Worm (Caenorhabditis elegans) whole organism, L1 larva: ENCODE data around the gene eif-2Bepsilon.

ENCODE experiments used
- C04F5.9 ChIP-seq: sonication (generic microtip); optimal IDR thresholded peaks from 2 replicates; lab custom pipeline; 2016; ENCODE audit warnings: missing genetic modification characterization, missing compliant biosample characterization
- C34B4.2 ChIP-seq: sonication (generic microtip); optimal IDR thresholded peaks from 2 replicates; lab custom pipeline; 2017; ENCODE audit warnings: mild to moderate bottlenecking, missing genetic modification characterization, missing compliant biosample characterization
- blmp-1 ChIP-seq: fragments of 150-350 bp; optimal IDR thresholded peaks from 2 replicates; lab custom pipeline; 2014; ENCODE audit warnings: missing biosample characterization, missing genetic modification characterization
- ceh-90 ChIP-seq: sonication (generic microtip); optimal IDR thresholded peaks from 2 replicates; lab custom pipeline; 2016; ENCODE audit warnings: missing genetic modification characterization, missing compliant biosample characterization
- ces-1 ChIP-seq: fragments of 150-350 bp; optimal IDR thresholded peaks from 2 replicates; lab custom pipeline; 2014; ENCODE audit warnings: missing biosample characterization, missing genetic modification reagents, missing genetic modification characterization
- dpl-1 ChIP-seq, 3 experiments: fragments of 150-350 bp in 2 of 3; sonication (generic microtip) in 1 of 3; optimal IDR thresholded peaks; 2 replicates each; lab custom pipeline; 2014 to 2017; ENCODE audit warnings: missing biosample characterization in 3 of 3, missing genetic modification characterization in 3 of 3, missing genetic modification reagents in 3 of 3
- dsc-1 ChIP-seq: sonication (generic microtip); optimal IDR thresholded peaks from 2 replicates; lab custom pipeline; 2016; ENCODE audit warnings: mild to moderate bottlenecking, missing genetic modification characterization, missing compliant biosample characterization
- efl-1 ChIP-seq, 4 experiments: fragments of 150-350 bp; optimal IDR thresholded peaks in 3 of 4; peaks in 1 of 4; 1 replicate in 1 of 4; 2 replicates in 3 of 4; lab custom pipeline; 2014; ENCODE audit warnings: missing biosample characterization in 2 of 4, missing genetic modification characterization in 2 of 4, missing genetic modification reagents in 2 of 4
- efl-3 ChIP-seq: fragments of 200-800 bp; sonication (Bioruptor generic); optimal IDR thresholded peaks from 2 replicates; lab custom pipeline; 2018; ENCODE audit warnings: mild to moderate bottlenecking, missing genetic modification characterization, missing compliant biosample characterization
- elt-3 ChIP-seq, 6 experiments: fragments of 150-350 bp in 1 of 6; sonication (generic microtip); optimal IDR thresholded peaks; 2 replicates each; lab custom pipeline; 2017 to 2018; ENCODE audit warnings: missing biosample characterization in 6 of 6, missing genetic modification characterization in 6 of 6, inconsistent platforms in 1 of 6
- ets-5 ChIP-seq: fragments of 200-800 bp; sonication (Bioruptor generic); IDR thresholded peaks from 2 replicates; pipeline ENCODE4 v1.3.6; 2022; ENCODE audit warnings: missing genetic modification characterization, missing compliant biosample characterization
- fkh-4 ChIP-seq: sonication (generic microtip); optimal IDR thresholded peaks from 2 replicates; lab custom pipeline; 2016; ENCODE audit warnings: missing compliant biosample characterization, missing genetic modification characterization, borderline replicate concordance
- grh-1 ChIP-seq: fragments of 200-800 bp; sonication (Bioruptor generic); IDR thresholded peaks from 2 replicates; pipeline ENCODE4 v1.3.6; 2022; ENCODE audit warnings: missing genetic modification reagents, missing genetic modification characterization, missing compliant biosample characterization
- irx-1 ChIP-seq: sonication (generic microtip); optimal IDR thresholded peaks from 2 replicates; lab custom pipeline; 2016; ENCODE audit warnings: missing genetic modification characterization, missing compliant biosample characterization
- isw-1 ChIP-seq: fragments of 200-800 bp; sonication (Bioruptor generic); IDR thresholded peaks from 2 replicates; pipeline ENCODE4 v1.3.6; 2022; ENCODE audit warnings: missing genetic modification characterization, missing compliant biosample characterization
- lin-14 ChIP-seq: fragments of 200-800 bp; sonication (Bioruptor generic); optimal IDR thresholded peaks from 2 replicates; lab custom pipeline; 2018; ENCODE audit warnings: mild to moderate bottlenecking, missing genetic modification characterization, moderate library complexity, missing compliant biosample characterization
- lin-35 ChIP-seq, 2 experiments: fragments of 150-350 bp; optimal IDR thresholded peaks; 2 replicates each; lab custom pipeline; 2014; ENCODE audit warnings: missing biosample characterization in 2 of 2, missing genetic modification characterization in 2 of 2, missing genetic modification reagents in 2 of 2
- lin-39 ChIP-seq: fragments of 150-350 bp; optimal IDR thresholded peaks from 2 replicates; lab custom pipeline; 2014; ENCODE audit warnings: missing biosample characterization, missing genetic modification reagents, missing genetic modification characterization
- lsy-2 ChIP-seq, 2 experiments: fragments of 150-350 bp; optimal IDR thresholded peaks; 2 replicates each; lab custom pipeline; 2014; ENCODE audit warnings: missing biosample characterization in 2 of 2, missing genetic modification characterization in 2 of 2
- mab-9 ChIP-seq: fragments of 200-800 bp; sonication (Bioruptor generic); IDR thresholded peaks from 2 replicates; pipeline ENCODE4 v1.3.6; 2022; ENCODE audit warnings: missing genetic modification reagents, missing genetic modification characterization, missing compliant biosample characterization
- mdl-1 ChIP-seq, 2 experiments: fragments of 150-350 bp; optimal IDR thresholded peaks; 2 replicates each; lab custom pipeline; 2014 to 2017; ENCODE audit warnings: missing biosample characterization in 2 of 2, missing genetic modification characterization in 2 of 2, inconsistent platforms in 1 of 2
- mep-1 ChIP-seq: fragments of 150-350 bp; optimal IDR thresholded peaks from 2 replicates; lab custom pipeline; 2014; ENCODE audit warnings: missing biosample characterization, missing genetic modification characterization
- nhr-11 ChIP-seq: fragments of 150-350 bp; optimal IDR thresholded peaks from 2 replicates; lab custom pipeline; 2014; ENCODE audit warnings: missing biosample characterization, missing genetic modification characterization
- nhr-12 ChIP-seq: sonication (generic microtip); optimal IDR thresholded peaks from 2 replicates; lab custom pipeline; 2017; ENCODE audit warnings: missing biosample characterization, missing genetic modification characterization
- nhr-71 ChIP-seq: sonication (generic microtip); optimal IDR thresholded peaks from 2 replicates; lab custom pipeline; 2016; ENCODE audit warnings: mild to moderate bottlenecking, missing genetic modification characterization, moderate library complexity, missing compliant biosample characterization
- nhr-76 ChIP-seq: sonication (generic microtip); optimal IDR thresholded peaks from 2 replicates; lab custom pipeline; 2017; ENCODE audit warnings: missing biosample characterization, missing genetic modification characterization
- nhr-85 ChIP-seq: sonication (generic microtip); peaks from one replicate; lab custom pipeline; 2016; ENCODE audit warnings: missing genetic modification characterization, inconsistent platforms, missing compliant biosample characterization
- nhr-90 ChIP-seq: sonication (generic microtip); optimal IDR thresholded peaks from 2 replicates; lab custom pipeline; 2016; ENCODE audit warnings: mild to moderate bottlenecking, missing genetic modification characterization, missing compliant biosample characterization; ENCODE audit not compliant: poor library complexity
- rnt-1 ChIP-seq: sonication (generic microtip); optimal IDR thresholded peaks from 2 replicates; lab custom pipeline; 2016; ENCODE audit warnings: mild to moderate bottlenecking, missing genetic modification characterization, moderate library complexity, missing compliant biosample characterization
- snu-23 ChIP-seq: sonication (generic microtip); optimal IDR thresholded peaks from 2 replicates; lab custom pipeline; 2016; ENCODE audit warnings: missing genetic modification characterization, missing compliant biosample characterization
- sup-37 ChIP-seq: fragments of 200-800 bp; sonication (Bioruptor generic); optimal IDR thresholded peaks from 2 replicates; lab custom pipeline; 2018; ENCODE audit warnings: mild to moderate bottlenecking, missing genetic modification characterization, missing compliant biosample characterization
- tbx-2 ChIP-seq: sonication (generic microtip); optimal IDR thresholded peaks from 2 replicates; lab custom pipeline; 2016; ENCODE audit warnings: missing genetic modification characterization, missing compliant biosample characterization
- unc-98 ChIP-seq: fragments of 200-800 bp; sonication (Bioruptor generic); IDR thresholded peaks from 2 replicates; pipeline ENCODE4 v1.3.6; 2022; ENCODE audit warnings: missing genetic modification characterization, missing compliant biosample characterization
- vab-15 ChIP-seq: sonication (generic microtip); optimal IDR thresholded peaks from 2 replicates; lab custom pipeline; 2017; ENCODE audit warnings: missing genotype, mild to moderate bottlenecking, missing genetic modification characterization, missing compliant biosample characterization
- zip-4 ChIP-seq: fragments of 200-800 bp; sonication (Bioruptor generic); optimal IDR thresholded peaks from 2 replicates; lab custom pipeline; 2018; ENCODE audit warnings: mild to moderate bottlenecking, missing genetic modification characterization, moderate library complexity, missing compliant biosample characterization

eif-2Bepsilon gene

ce11 chrII:8640503-8640902, 21.2 kb upstream of the eif-2Bepsilon start:
- peak; percentile 12 for TF ChIP-seq mep-1 (tag; lab: Kevin White, UChicago)
- no peak for TF ChIP-seq vab-15
- no peak for TF ChIP-seq rnt-1 (tag; lab: Kevin White, UChicago)
- peak; percentile 30 for TF ChIP-seq lin-14 (GFP tag; lab: Kevin White, UChicago)
- TF ChIP-seq lin-39 (tag; lab: Kevin White, UChicago), result no peak
- peak; percentile 31 for TF ChIP-seq nhr-85
- TF ChIP-seq, all 84 proteins: peak for 3

DNA sequence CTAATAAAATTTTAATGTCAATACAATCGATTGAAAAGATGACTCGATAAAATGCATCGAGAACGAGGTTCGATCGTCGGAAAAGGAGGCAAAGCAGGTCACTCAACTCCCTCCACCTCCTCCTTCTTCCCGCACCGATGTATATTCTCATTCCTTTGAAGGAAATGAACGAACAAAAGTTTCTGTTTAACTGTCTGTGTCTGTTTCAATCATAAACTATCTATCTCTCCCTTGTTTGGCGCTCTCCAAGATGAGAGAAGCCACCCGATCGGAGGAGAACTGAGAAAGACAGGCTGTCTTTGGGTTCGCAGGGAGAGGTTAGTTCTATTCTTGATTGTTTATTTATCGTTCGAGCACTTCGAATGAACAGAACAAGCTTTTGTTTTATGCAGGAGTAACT, 20.5 kb upstream of the eif-2Bepsilon start, which contains the start of gene D2085.7:
Gene D2085.7 (plus strand): TSS at position 251 of the 400 bp plus-strand sequence.
- no peak for TF ChIP-seq sup-37 (GFP tag; lab: Kevin White, UChicago)
- TF ChIP-seq rnt-1 (tag; lab: Kevin White, UChicago), result no peak
- TF ChIP-seq nhr-85, result peak; percentile 57
- no peak for TF ChIP-seq mdl-1 (tag; optimal IDR thresholded peaks at IDR 0.05; lab: Kevin White, UChicago)
- TF ChIP-seq isw-1 (GFP tag; lab: Robert Waterston, UW), result no peak
- TF ChIP-seq elt-3 (tag; optimal IDR thresholded peaks at IDR 0.05; lab: Kevin White, UChicago), result peak in 1 of 6 experiments; percentile 11
- no peak for TF ChIP-seq efl-1 (optimal IDR thresholded peaks at IDR 0.05; lab: Kevin White, UChicago)
- TF ChIP-seq efl-1 (GFP tag; optimal IDR thresholded peaks at IDR 0.05 in 1 of 2; lab: Kevin White, UChicago), result peak in 1 of 2 experiments; percentile 58
- TF ChIP-seq lin-14 (GFP tag; lab: Kevin White, UChicago), result peak; percentile 39
- TF ChIP-seq lin-35 (GFP tag; optimal IDR thresholded peaks at IDR 0.05; lab: Kevin White, UChicago), result peak in 1 of 2 experiments; percentile 4
- TF ChIP-seq blmp-1, result peak; percentile 81

- TF ChIP-seq blmp-1 (peak; percentile 83), lin-14 (GFP tag; lab: Kevin White, UChicago) (peak; percentile 13), ets-5 (GFP tag; lab: Robert Waterston, UW) (no peak)
Measured at ce11 chrII:8642376-8642775, 19.3 kb upstream of the eif-2Bepsilon start.

DNA sequence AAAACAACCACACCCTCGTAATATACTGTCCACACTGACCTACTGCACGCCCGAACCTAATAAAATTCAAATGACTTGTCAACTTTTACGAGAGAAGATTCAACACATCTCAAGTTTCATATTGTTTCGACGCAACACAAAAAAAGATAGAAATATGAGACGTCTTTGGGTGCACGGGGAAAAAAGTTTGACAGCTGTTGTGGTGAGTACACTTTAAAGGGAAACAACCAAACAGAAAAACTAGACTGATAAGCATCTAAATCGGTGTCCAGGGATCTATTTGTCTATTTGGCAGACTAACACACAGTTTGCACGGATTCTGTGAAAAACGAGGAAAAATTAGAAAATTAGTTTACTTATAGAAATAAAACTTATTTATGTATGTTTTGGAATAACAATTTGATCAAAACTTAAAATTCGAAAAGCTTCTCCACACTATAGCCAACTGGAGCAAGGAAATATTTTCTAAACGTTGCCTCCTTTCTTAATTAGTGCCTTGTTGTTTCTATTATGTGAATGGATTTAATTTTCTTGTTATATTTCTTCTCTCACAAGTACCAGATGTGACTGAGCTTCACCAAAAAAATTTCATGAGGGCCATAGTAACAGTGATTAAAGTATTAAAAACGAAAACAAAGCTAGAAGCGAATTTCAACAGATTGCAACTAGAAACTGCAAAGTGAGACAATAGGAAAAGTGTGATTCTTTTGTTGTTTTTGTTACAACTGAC, 17.9 kb upstream of the eif-2Bepsilon start:
- TF ChIP-seq dsc-1 (peak; percentile 90), mab-9 (no peak), nhr-90 (no peak), efl-1 (optimal IDR thresholded peaks at IDR 0.05; lab: Kevin White, UChicago) (no peak), efl-1 (GFP tag; optimal IDR thresholded peaks at IDR 0.05 in 1 of 2; lab: Kevin White, UChicago) (peak in 1 of 2 experiments; percentile 67), fkh-4 (tag; lab: Kevin White, UChicago) (peak; percentile 76), lsy-2 (tag; optimal IDR thresholded peaks at IDR 0.05; lab: Kevin White, UChicago) (peak in 1 of 2 experiments; percentile 20), nhr-71 (tag; lab: Kevin White, UChicago) (peak; percentile 18), blmp-1 (peak; percentile 37), lin-14 (GFP tag; lab: Kevin White, UChicago) (peak; percentile 58)

DNA sequence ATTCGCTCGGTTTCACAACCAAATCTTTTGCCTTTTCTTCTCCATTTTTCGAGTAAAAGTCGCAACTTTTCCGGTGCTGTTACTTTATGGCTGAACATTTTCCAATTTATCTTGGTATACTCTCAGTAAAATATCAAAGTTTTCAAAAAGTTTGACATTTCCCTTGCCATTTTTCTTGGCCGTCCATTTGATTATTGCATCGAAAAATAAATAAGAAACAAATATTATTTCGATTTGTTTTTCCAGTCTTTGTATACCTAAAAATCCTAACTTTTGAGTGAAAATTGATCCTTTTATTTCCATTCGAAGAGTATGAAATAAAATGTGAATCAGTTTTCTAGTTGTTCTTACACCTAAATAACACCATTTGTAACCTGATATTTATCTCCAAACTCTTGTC, 15.2 kb upstream of the eif-2Bepsilon start:
- TF ChIP-seq nhr-76 (tag; lab: Kevin White, UChicago) (no peak), zip-4 (GFP tag; lab: Kevin White, UChicago) (no peak), ceh-90 (tag; lab: Kevin White, UChicago) (no peak), irx-1 (no peak), isw-1 (GFP tag; lab: Robert Waterston, UW) (no peak), tbx-2 (tag; lab: Kevin White, UChicago) (no peak), nhr-11 (no peak), grh-1 (GFP tag; lab: Robert Waterston, UW) (no peak), nhr-12 (tag; lab: Kevin White, UChicago) (no peak), C04F5.9 (tag; lab: Kevin White, UChicago) (no peak), unc-98 (GFP tag; lab: Robert Waterston, UW) (no peak), ces-1 (GFP tag; lab: Kevin White, UChicago) (no peak), C34B4.2 (no peak), elt-3 (tag; optimal IDR thresholded peaks at IDR 0.05; lab: Kevin White, UChicago) (no peak), dpl-1 (GFP tag; optimal IDR thresholded peaks at IDR 0.05; lab: Kevin White, UChicago) (no peak), efl-3 (no peak), snu-23 (GFP tag; lab: Kevin White, UChicago) (no peak)
- TF ChIP-seq, all 84 proteins: peak for 0
